Fruit fly (Drosophila melanogaster): ENCODE data around the gene CG16972.

The CG16972 gene

dm6 chr2L:13157903-13158302 lies 45.2 kb downstream of the CG16972 start:
- no peak for TF ChIP-seq insv (optimal IDR thresholded peaks at IDR 0.05)
- TF ChIP-seq Sin3A (optimal IDR thresholded peaks at IDR 0.05), result no peak
- no peak for TF ChIP-seq Myc (optimal IDR thresholded peaks at IDR 0.05)
- no peak for TF ChIP-seq ttk (optimal IDR thresholded peaks at IDR 0.05)
- TF ChIP-seq psq (optimal IDR thresholded peaks at IDR 0.05), result no peak
- no peak for TF ChIP-seq h (optimal IDR thresholded peaks at IDR 0.05)

- TF ChIP-seq ttk (optimal IDR thresholded peaks at IDR 0.05) (no peak), insv (optimal IDR thresholded peaks at IDR 0.05) (no peak), h (optimal IDR thresholded peaks at IDR 0.05) (no peak), psq (optimal IDR thresholded peaks at IDR 0.05) (no peak), Sin3A (optimal IDR thresholded peaks at IDR 0.05) (no peak), Myc (optimal IDR thresholded peaks at IDR 0.05) (no peak)
These were observed 46.7 kb downstream of the CG16972 start for dm6 chr2L:13156349-13156748.

- TF ChIP-seq Sin3A (optimal IDR thresholded peaks at IDR 0.05) (no peak), Myc (optimal IDR thresholded peaks at IDR 0.05) (no peak), psq (optimal IDR thresholded peaks at IDR 0.05) (no peak), insv (optimal IDR thresholded peaks at IDR 0.05) (no peak), h (optimal IDR thresholded peaks at IDR 0.05) (no peak)
These were observed 48.8 kb downstream of the CG16972 start for dm6 chr2L:13154313-13154712.
